Fruit fly (Drosophila melanogaster) whole organism, embryonic: ENCODE results near the gene PpD6.

Experiments used
- Aef1 ChIP-seq: fragments of 200-800 bp; sonication (Bioruptor generic); IDR thresholded peaks from 3 replicates; pipeline ENCODE4 v1.3.6; 2022; ENCODE audit warnings: missing biosample characterization, missing genetic modification characterization
- Asciz ChIP-seq: fragments of 200-800 bp; sonication (Bioruptor generic); optimal IDR thresholded peaks from 2 replicates; lab custom pipeline; 2017; ENCODE audit warnings: missing biosample characterization, mild to moderate bottlenecking, missing genetic modification characterization, missing genetic modification reagents
- Atf6 ChIP-seq: fragments of 200-800 bp; sonication (Bioruptor generic); IDR thresholded peaks from 2 replicates; pipeline ENCODE4 v1.3.6; 2022; ENCODE audit warnings: missing biosample characterization, missing genetic modification characterization
- CG10147 ChIP-seq: fragments of 200-800 bp; sonication (Bioruptor generic); optimal IDR thresholded peaks from 2 replicates; lab custom pipeline; 2019; ENCODE audit warnings: missing biosample characterization, mild to moderate bottlenecking, missing genetic modification characterization, moderate library complexity
- CG10274 ChIP-seq: fragments of 200-800 bp; sonication (Bioruptor generic); optimal IDR thresholded peaks from 3 replicates; lab custom pipeline; 2017; ENCODE audit warnings: missing biosample characterization, mild to moderate bottlenecking, missing genetic modification characterization
- CG11398 ChIP-seq: fragments of 200-800 bp; sonication (Bioruptor generic); optimal IDR thresholded peaks from 2 replicates; lab custom pipeline; 2016; ENCODE audit warnings: missing biosample characterization, missing genetic modification characterization
- CG14441 ChIP-seq: fragments of 200-800 bp; sonication (Bioruptor generic); IDR thresholded peaks from 2 replicates; pipeline ENCODE4 v1.3.6; 2022; ENCODE audit warnings: missing biosample characterization, missing genetic modification characterization
- CG18476 ChIP-seq: fragments of 200-800 bp; sonication (Bioruptor generic); optimal IDR thresholded peaks from 2 replicates; lab custom pipeline; 2016; ENCODE audit warnings: missing biosample characterization, mild to moderate bottlenecking, missing genetic modification characterization
- CG18619 ChIP-seq: fragments of 200-800 bp; sonication (Bioruptor generic); optimal IDR thresholded peaks from 3 replicates; lab custom pipeline; 2017; ENCODE audit warnings: missing biosample characterization, mild to moderate bottlenecking, missing genetic modification characterization
- CG2202 ChIP-seq: fragments of 200-800 bp; sonication (Bioruptor generic); optimal IDR thresholded peaks from 2 replicates; lab custom pipeline; 2018; ENCODE audit warnings: missing biosample characterization, mild to moderate bottlenecking, missing genetic modification characterization
- CG2875 ChIP-seq: fragments of 200-800 bp; sonication (Bioruptor generic); optimal IDR thresholded peaks from 2 replicates; lab custom pipeline; 2017; ENCODE audit warnings: missing biosample characterization, mild to moderate bottlenecking, missing genetic modification characterization, missing genetic modification reagents
- CG32767 ChIP-seq: fragments of 200-800 bp; sonication (Bioruptor generic); IDR thresholded peaks from 2 replicates; pipeline ENCODE4 v1.3.6; 2022; ENCODE audit warnings: missing biosample characterization, missing genetic modification characterization
- CG32772 ChIP-seq: fragments of 200-800 bp; sonication (Bioruptor generic); IDR thresholded peaks from 2 replicates; pipeline ENCODE4 v1.3.6; 2022; ENCODE audit warnings: missing biosample characterization, missing genetic modification characterization
- CG3407 ChIP-seq: fragments of 200-800 bp; sonication (Bioruptor generic); optimal IDR thresholded peaks from 2 replicates; lab custom pipeline; 2018; ENCODE audit warnings: missing biosample characterization, mild to moderate bottlenecking, missing genetic modification characterization
- CG34224 ChIP-seq: fragments of 200-800 bp; sonication (Bioruptor generic); IDR thresholded peaks from 3 replicates; pipeline ENCODE4 v1.3.6; 2022; ENCODE audit warnings: missing biosample characterization, missing genetic modification characterization; ENCODE audit not compliant: partially characterized antibody
- CG3838 ChIP-seq: fragments of 200-800 bp; sonication (Bioruptor generic); optimal IDR thresholded peaks from 3 replicates; lab custom pipeline; 2016; ENCODE audit warnings: missing biosample characterization, missing genetic modification characterization
- CG43689 ChIP-seq: fragments of 200-800 bp; sonication (Bioruptor generic); IDR thresholded peaks from 2 replicates; pipeline ENCODE4 v1.3.6; 2022; ENCODE audit warnings: missing biosample characterization, missing genetic modification characterization
- CG6254 ChIP-seq: fragments of 200-800 bp; sonication (Bioruptor generic); optimal IDR thresholded peaks from 3 replicates; lab custom pipeline; 2017; ENCODE audit warnings: mild to moderate bottlenecking, missing biosample characterization, missing genetic modification reagents, missing genetic modification characterization
- CG6689 ChIP-seq: fragments of 200-800 bp; sonication (Bioruptor generic); IDR thresholded peaks from 2 replicates; pipeline ENCODE4 v1.3.6; 2022; ENCODE audit warnings: missing biosample characterization, missing genetic modification characterization
- CG6765 ChIP-seq: fragments of 200-800 bp; sonication (Bioruptor generic); optimal IDR thresholded peaks from 3 replicates; lab custom pipeline; 2017; ENCODE audit warnings: missing biosample characterization, mild to moderate bottlenecking, missing genetic modification characterization
- CG7357 ChIP-seq: fragments of 200-800 bp; sonication (Bioruptor generic); IDR thresholded peaks from 3 replicates; pipeline ENCODE4 v1.3.6; 2022; ENCODE audit warnings: missing biosample characterization, missing genetic modification characterization
- CG9437 ChIP-seq: fragments of 200-800 bp; sonication (Bioruptor generic); optimal IDR thresholded peaks from 2 replicates; lab custom pipeline; 2018; ENCODE audit warnings: missing biosample characterization, mild to moderate bottlenecking, missing genetic modification characterization
- CG9817 ChIP-seq: fragments of 200-800 bp; sonication (Bioruptor generic); optimal IDR thresholded peaks from 2 replicates; lab custom pipeline; 2018; ENCODE audit warnings: missing biosample characterization, mild to moderate bottlenecking, missing genetic modification characterization, moderate library complexity
- CoRest ChIP-seq: fragments of 200-800 bp; sonication (Bioruptor generic); optimal IDR thresholded peaks from 3 replicates; lab custom pipeline; 2018; ENCODE audit warnings: missing biosample characterization, mild to moderate bottlenecking, missing genetic modification characterization, moderate library complexity
- D19A ChIP-seq: fragments of 200-800 bp; optimal IDR thresholded peaks from 3 replicates; lab custom pipeline; 2019; ENCODE audit warnings: missing biosample characterization, mild to moderate bottlenecking, missing genetic modification characterization, moderate library complexity
- Dll ChIP-seq: fragments of 200-800 bp; sonication (Bioruptor generic); IDR thresholded peaks from 4 replicates; pipeline ENCODE4 v1.3.6; 2022; ENCODE audit warnings: missing biosample characterization, missing genetic modification characterization; ENCODE audit not compliant: partially characterized antibody
- Elba2 ChIP-seq: fragments of 200-800 bp; sonication (Bioruptor generic); optimal IDR thresholded peaks from 3 replicates; lab custom pipeline; 2016; ENCODE audit warnings: missing biosample characterization, missing genetic modification characterization
- Fer1 ChIP-seq: fragments of 200-800 bp; sonication (Bioruptor generic); optimal IDR thresholded peaks from 2 replicates; lab custom pipeline; 2017; ENCODE audit warnings: missing biosample characterization, mild to moderate bottlenecking, missing genetic modification characterization
- Jarid2 ChIP-seq: fragments of 200-800 bp; sonication (Bioruptor generic); optimal IDR thresholded peaks from 3 replicates; lab custom pipeline; 2017; ENCODE audit warnings: mild to moderate bottlenecking, missing biosample characterization, missing genetic modification reagents, missing genetic modification characterization
- Sry-β ChIP-seq: fragments of 200-800 bp; sonication (Bioruptor generic); optimal IDR thresholded peaks from 2 replicates; lab custom pipeline; 2018; ENCODE audit warnings: missing biosample characterization, mild to moderate bottlenecking, missing genetic modification characterization, moderate library complexity
- Ssrp ChIP-seq: fragments of 200-800 bp; sonication (Bioruptor generic); optimal IDR thresholded peaks from 2 replicates; lab custom pipeline; 2018; ENCODE audit warnings: missing biosample characterization, mild to moderate bottlenecking, missing genetic modification characterization, moderate library complexity
- Stat92E ChIP-seq, 3 experiments: fragments of >200 bp in 2 of 3; fragments of 200-800 bp in 1 of 3; sonication (Bioruptor generic) in 1 of 3; optimal IDR thresholded peaks; 2 replicates each; lab custom pipeline; 2017 to 2019; ENCODE audit warnings: missing biosample characterization in 3 of 3, missing genetic modification characterization in 3 of 3, mild to moderate bottlenecking in 1 of 3, moderate library complexity in 1 of 3
- Xbp1 ChIP-seq: fragments of 200-800 bp; sonication (Bioruptor generic); optimal IDR thresholded peaks from 3 replicates; lab custom pipeline; 2016; ENCODE audit warnings: missing biosample characterization, mild to moderate bottlenecking, missing genetic modification characterization
- bab2 ChIP-seq: fragments of 200-800 bp; sonication (Bioruptor generic); optimal IDR thresholded peaks from 2 replicates; lab custom pipeline; 2016; ENCODE audit warnings: missing biosample characterization, missing genetic modification characterization
- bowl ChIP-seq: fragments of 200-800 bp; sonication (Bioruptor generic); IDR thresholded peaks from 2 replicates; pipeline ENCODE4 v1.3.6; 2022; ENCODE audit warnings: missing biosample characterization, missing genetic modification characterization
- cato ChIP-seq: fragments of 200-800 bp; sonication (Bioruptor generic); optimal IDR thresholded peaks from 2 replicates; lab custom pipeline; 2016; ENCODE audit warnings: missing biosample characterization, missing genetic modification characterization, borderline replicate concordance
- corto ChIP-seq: fragments of 200-800 bp; sonication (Bioruptor generic); optimal IDR thresholded peaks from 2 replicates; lab custom pipeline; 2016; ENCODE audit warnings: missing biosample characterization, mild to moderate bottlenecking, missing genetic modification characterization, moderate library complexity
- fd64A ChIP-seq: fragments of 200-800 bp; sonication (Bioruptor generic); optimal IDR thresholded peaks from 3 replicates; lab custom pipeline; 2018; ENCODE audit warnings: missing biosample characterization, mild to moderate bottlenecking, missing genetic modification characterization
- gce ChIP-seq: fragments of 200-800 bp; sonication (Bioruptor generic); IDR thresholded peaks from 3 replicates; pipeline ENCODE4 v1.3.6; 2022; ENCODE audit warnings: missing biosample characterization, missing genetic modification characterization
- grau ChIP-seq: fragments of 200-800 bp; optimal IDR thresholded peaks from 3 replicates; lab custom pipeline; 2019; ENCODE audit warnings: missing biosample characterization, mild to moderate bottlenecking, missing genetic modification characterization, moderate library complexity
- gsb ChIP-seq: fragments of 200-800 bp; sonication (Bioruptor generic); IDR thresholded peaks from 2 replicates; pipeline ENCODE4 v1.3.6; 2022; ENCODE audit warnings: missing biosample characterization, missing genetic modification characterization
- ind ChIP-seq: fragments of 200-800 bp; sonication (Bioruptor generic); optimal IDR thresholded peaks from 3 replicates; lab custom pipeline; 2016; ENCODE audit warnings: missing biosample characterization, missing genetic modification characterization
- lilli ChIP-seq: fragments of 200-800 bp; sonication (Bioruptor generic); optimal IDR thresholded peaks from 3 replicates; lab custom pipeline; 2016; ENCODE audit warnings: missing biosample characterization, missing genetic modification characterization
- oc ChIP-seq: fragments of 200-800 bp; sonication (Bioruptor generic); optimal IDR thresholded peaks from 2 replicates; lab custom pipeline; 2018; ENCODE audit warnings: missing biosample characterization, mild to moderate bottlenecking, missing genetic modification characterization, moderate library complexity
- schlank ChIP-seq: fragments of 200-800 bp; sonication (Bioruptor generic); optimal IDR thresholded peaks from 2 replicates; lab custom pipeline; 2018; ENCODE audit warnings: missing biosample characterization, mild to moderate bottlenecking, missing genetic modification characterization
- sens ChIP-seq: fragments of 200-800 bp; sonication (Bioruptor generic); peaks from one replicate; lab custom pipeline; 2016; ENCODE audit warnings: missing biosample characterization, missing genetic modification characterization
- slp2 ChIP-seq: fragments of 200-800 bp; sonication (Bioruptor generic); optimal IDR thresholded peaks from 2 replicates; lab custom pipeline; 2016; ENCODE audit warnings: missing biosample characterization, missing genetic modification characterization
- wek ChIP-seq: fragments of 200-800 bp; sonication (Bioruptor generic); optimal IDR thresholded peaks from 3 replicates; lab custom pipeline; 2018; ENCODE audit warnings: missing biosample characterization, mild to moderate bottlenecking, missing genetic modification characterization, moderate library complexity
- yki ChIP-seq: fragments of >200 bp; optimal IDR thresholded peaks from 3 replicates; lab custom pipeline; 2018

Gene PpD6

dm6 chr2L:3158260-3159072 lies 49.0 kb downstream of the PpD6 start (continued):
- TF ChIP-seq ind (GFP tag; lab: Kevin White, UChicago) (no peak), Elba2 (GFP tag; lab: Kevin White, UChicago) (no peak), Fer1 (GFP tag; lab: Kevin White, UChicago) (peak; percentile 52), CG11398 (no peak), Ssrp (tag; lab: Kevin White, UChicago) (no peak), CG2202 (tag; lab: Kevin White, UChicago) (no peak), Dll (GFP tag; lab: Robert Waterston, UW) (no peak), CG10274 (GFP tag; lab: Kevin White, UChicago) (no peak), CG32767 (GFP tag; lab: Robert Waterston, UW) (no peak), Aef1 (no peak), grau (peak; percentile 40), wek (GFP tag; lab: Kevin White, UChicago) (no peak), CG3838 (GFP tag; lab: Kevin White, UChicago) (no peak), slp2 (GFP tag; lab: Kevin White, UChicago) (no peak), gce (GFP tag; lab: Robert Waterston, UW) (0 out of 3 replicates have a peak, but pooled peaks have one; percentile 30), CG14441 (GFP tag; lab: Robert Waterston, UW) (no peak), fd64A (no peak), lilli (GFP tag; lab: Kevin White, UChicago) (peak; percentile 19), cato (GFP tag; lab: Kevin White, UChicago) (no peak), Atf6 (GFP tag; lab: Robert Waterston, UW) (no peak; the same call in 1 of the 2 replicates), bab2 (GFP tag; lab: Kevin White, UChicago) (no peak), CG32772 (GFP tag; lab: Robert Waterston, UW) (no peak; the same call in 1 of the 2 replicates), Xbp1 (no peak), CG3407 (peak; percentile 25), bowl (GFP tag; lab: Robert Waterston, UW) (no peak), CG9437 (GFP tag; lab: Kevin White, UChicago) (no peak), Jarid2 (GFP tag; lab: Kevin White, UChicago) (no peak), CG6254 (GFP tag; lab: Kevin White, UChicago) (peak; percentile 27), CoRest (tag; lab: Kevin White, UChicago) (peak; percentile 16), CG6689 (GFP tag; lab: Robert Waterston, UW) (peak; percentile 27; the same call in 1 of the 2 replicates), CG9817 (no peak), CG43689 (GFP tag; lab: Robert Waterston, UW) (no peak), corto (GFP tag; lab: Kevin White, UChicago) (peak; percentile 0), CG7357 (GFP tag; lab: Robert Waterston, UW) (no peak), CG10147 (no peak), Stat92E (GFP tag; optimal IDR thresholded peaks at IDR 0.05; lab: Kevin White, UChicago) (no peak), CG34224 (no peak; the same call in 2 of the 3 replicates), CG6765 (no peak), Asciz (no peak), yki (lab: Kevin White, UChicago) (no peak), oc (tag; lab: Kevin White, UChicago) (peak; percentile 6), CG2875 (GFP tag; lab: Kevin White, UChicago) (no peak), gsb (GFP tag; lab: Robert Waterston, UW) (no peak), CG18619 (GFP tag; lab: Kevin White, UChicago) (no peak), CG18476 (GFP tag; lab: Kevin White, UChicago) (no peak), D19A (tag; lab: Kevin White, UChicago) (peak; percentile 22), schlank (tag; lab: Kevin White, UChicago) (no peak), Sry-β (peak; percentile 92), sens (GFP tag; lab: Kevin White, UChicago) (peak; percentile 84)
